Fruit fly (Drosophila melanogaster): ENCODE data around the gene mRpS7.

Gene mRpS7

dm6 chr2L:10413251-10414127, 27.0 kb downstream of the mRpS7 start, which contains the start of the genes CG5355 and Klp31E (continued):
- TF ChIP-seq salr (GFP tag; optimal IDR thresholded peaks at IDR 0.05) (no peak), Met (GFP tag; optimal IDR thresholded peaks at IDR 0.05) (no peak), CG34406 (GFP tag; optimal IDR thresholded peaks at IDR 0.05) (no peak), OdsH (GFP tag; optimal IDR thresholded peaks at IDR 0.05) (peak; percentile 69), Ets96B (tag; optimal IDR thresholded peaks at IDR 0.05) (peak; percentile 46), Sox14 (GFP tag; optimal IDR thresholded peaks at IDR 0.05) (no peak), Sox15 (GFP tag; optimal IDR thresholded peaks at IDR 0.05) (peak; percentile 65), esn (GFP tag; optimal IDR thresholded peaks at IDR 0.05) (peak; percentile 54), CG32006 (GFP tag; optimal IDR thresholded peaks at IDR 0.05) (no peak), cyc (GFP tag; optimal IDR thresholded peaks at IDR 0.05) (peak; percentile 47), Hr4 (GFP tag; optimal IDR thresholded peaks at IDR 0.05) (no peak), spab (GFP tag; optimal IDR thresholded peaks at IDR 0.05) (no peak), fkh (GFP tag; optimal IDR thresholded peaks at IDR 0.05) (no peak), Hr39 (GFP tag; optimal IDR thresholded peaks at IDR 0.05) (peak; percentile 59), Gug (GFP tag; IDR thresholded peaks at IDR 0.05) (0 out of 2 replicates have a peak, but pooled peaks have one; percentile 41), CG11294 (GFP tag; IDR thresholded peaks at IDR 0.05) (no peak), CG3919 (GFP tag; optimal IDR thresholded peaks at IDR 0.05) (no peak), CG8119 (GFP tag; IDR thresholded peaks at IDR 0.05) (no peak), CG11902 (GFP tag; optimal IDR thresholded peaks at IDR 0.05) (no peak), CG31627 (GFP tag; optimal IDR thresholded peaks at IDR 0.05) (peak; percentile 63), CG16779 (tag; optimal IDR thresholded peaks at IDR 0.05) (no peak), eg (GFP tag; IDR thresholded peaks at IDR 0.05) (no peak)

dm6 chr2L:10418981-10419380, 32.5 kb downstream of the mRpS7 start, which contains the start of gene RfC3:
RfC3 (plus strand) TSS chr2L:10419190.
- no peak for TF ChIP-seq CG11762 (GFP tag; optimal IDR thresholded peaks at IDR 0.05; ENCODE audit: insufficient read depth)
- TF ChIP-seq ss (GFP tag; optimal IDR thresholded peaks at IDR 0.05): no peak
- TF ChIP-seq net (GFP tag; optimal IDR thresholded peaks at IDR 0.05): no peak
- TF ChIP-seq Sox14 (GFP tag; optimal IDR thresholded peaks at IDR 0.05): no peak
- no peak for TF ChIP-seq CG16779 (tag; optimal IDR thresholded peaks at IDR 0.05)
- TF ChIP-seq svp (GFP tag): no peak
- no peak for TF ChIP-seq CG7368 (GFP tag; optimal IDR thresholded peaks at IDR 0.05)
- TF ChIP-seq dsx (GFP tag; optimal IDR thresholded peaks at IDR 0.05; ENCODE audit: poor library complexity, severe bottlenecking): no peak
- no peak for TF ChIP-seq eg (GFP tag; IDR thresholded peaks at IDR 0.05)
- no peak for TF ChIP-seq cyc (GFP tag; optimal IDR thresholded peaks at IDR 0.05)
- TF ChIP-seq Hr4 (GFP tag; optimal IDR thresholded peaks at IDR 0.05): no peak
- TF ChIP-seq CG3032 (tag; optimal IDR thresholded peaks at IDR 0.05): no peak
- TF ChIP-seq esn (GFP tag; optimal IDR thresholded peaks at IDR 0.05): no peak
- TF ChIP-seq topi (GFP tag; optimal IDR thresholded peaks at IDR 0.05): no peak
- TF ChIP-seq CG10669 (GFP tag; optimal IDR thresholded peaks at IDR 0.05): no peak
- TF ChIP-seq Gug (GFP tag; IDR thresholded peaks at IDR 0.05): no peak

- no peak for TF ChIP-seq fd59A (GFP tag; optimal IDR thresholded peaks at IDR 0.05)
- TF ChIP-seq CG3032 (tag; optimal IDR thresholded peaks at IDR 0.05): peak; percentile 21
- peak; percentile 6 for TF ChIP-seq cyc (GFP tag; optimal IDR thresholded peaks at IDR 0.05)
These were observed 36.5 kb downstream of the mRpS7 start, which contains the start of the genes pie and Wdfy2 for dm6 chr2L:10422643-10423606. pie (minus strand) TSS chr2L:10422780. Wdfy2 (plus strand) TSS chr2L:10423291.

All from whole organism, prepupa.